Worm (Caenorhabditis elegans): ENCODE data around the gene ztf-22.

DNA sequence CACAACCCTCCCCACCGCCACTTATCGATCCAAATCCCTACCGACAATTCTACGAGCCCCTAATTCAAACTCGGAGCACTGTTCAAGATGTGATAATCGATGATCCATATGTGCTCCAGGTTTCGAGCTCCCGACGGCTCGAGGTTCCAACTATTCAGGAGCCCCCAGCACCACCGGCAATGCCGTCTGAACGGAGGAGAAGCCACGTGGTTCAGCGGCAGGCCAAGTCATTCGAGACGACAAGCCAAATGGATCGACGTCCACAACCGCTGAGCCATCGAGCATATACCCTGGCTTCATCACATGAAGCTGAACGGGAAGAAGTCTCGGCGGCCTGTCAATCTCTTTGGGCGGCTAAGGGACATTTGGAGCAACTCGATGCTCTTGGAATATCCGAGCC, 15.0 kb upstream of the ztf-22 start:
- TF ChIP-seq ztf-11 (tag; optimal IDR thresholded peaks at IDR 0.05) (no peak), ces-1 (GFP tag; optimal IDR thresholded peaks at IDR 0.05) (no peak), unc-62 (GFP tag; optimal IDR thresholded peaks at IDR 0.05) (no peak), ceh-83 (GFP tag; optimal IDR thresholded peaks at IDR 0.05) (no peak), nhr-237 (tag; optimal IDR thresholded peaks at IDR 0.05) (no peak), snpc-4 (tag; optimal IDR thresholded peaks at IDR 0.05) (no peak)

Measured in whole organism, mixed stage, embryonic.